Fruit fly (Drosophila melanogaster) whole organism: ENCODE data around the gene CG13982.

ENCODE experiments used
- CG8478 ChIP-seq: fragments of >200 bp; optimal IDR thresholded peaks from 2 replicates; lab custom pipeline; 2018; ENCODE audit warnings: inconsistent platforms
- Dll ChIP-seq: fragments of >200 bp; optimal IDR thresholded peaks from 2 replicates; lab custom pipeline; 2017
- EcR ChIP-seq, 2 experiments: fragments of >200 bp; optimal IDR thresholded peaks; 2 replicates each; lab custom pipeline; 2017; ENCODE audit warnings: missing biosample characterization in 2 of 2, missing genetic modification characterization in 2 of 2, missing genetic modification reagents in 2 of 2
- pan ChIP-seq: fragments of >200 bp; optimal IDR thresholded peaks from 2 replicates; lab custom pipeline; 2017
- psq ChIP-seq: fragments of >200 bp; optimal IDR thresholded peaks from 2 replicates; lab custom pipeline; 2017
- usp ChIP-seq: fragments of >200 bp; optimal IDR thresholded peaks from 2 replicates; lab custom pipeline; 2017; ENCODE audit warnings: missing biosample characterization, missing genetic modification characterization, mixed read lengths

CG13982 gene

DNA sequence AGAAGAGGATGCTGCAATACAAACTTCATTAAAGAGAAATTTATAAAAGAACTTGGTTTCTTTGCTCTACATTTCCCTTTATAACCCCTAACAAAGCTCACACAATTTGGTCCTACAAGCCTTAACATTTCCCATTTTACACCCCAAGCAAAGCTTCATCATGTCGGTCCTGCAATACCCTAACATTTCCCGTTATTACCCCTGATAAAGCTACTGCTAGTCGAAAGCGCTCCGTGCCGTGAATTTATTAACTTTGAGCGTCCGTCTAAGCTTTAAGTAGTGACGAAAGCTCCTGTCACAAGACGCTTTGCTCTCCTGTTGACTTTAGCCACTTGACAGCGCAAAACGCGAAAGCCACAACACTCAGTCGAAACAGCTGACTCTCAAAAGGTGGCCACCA lies at the start of gene CG13982:
Gene CG13982 (plus strand): TSS at position 363 of the 400 bp plus-strand sequence.
- TF ChIP-seq Dll (lab: Kevin White, UChicago) (no peak), psq (no peak), CG8478 (lab: Kevin White, UChicago) (no peak), usp (GFP tag; lab: Kevin White, UChicago) (no peak), EcR (GFP tag; optimal IDR thresholded peaks at IDR 0.05; lab: Kevin White, UChicago) (no peak), pan (lab: Kevin White, UChicago) (no peak)

DNA sequence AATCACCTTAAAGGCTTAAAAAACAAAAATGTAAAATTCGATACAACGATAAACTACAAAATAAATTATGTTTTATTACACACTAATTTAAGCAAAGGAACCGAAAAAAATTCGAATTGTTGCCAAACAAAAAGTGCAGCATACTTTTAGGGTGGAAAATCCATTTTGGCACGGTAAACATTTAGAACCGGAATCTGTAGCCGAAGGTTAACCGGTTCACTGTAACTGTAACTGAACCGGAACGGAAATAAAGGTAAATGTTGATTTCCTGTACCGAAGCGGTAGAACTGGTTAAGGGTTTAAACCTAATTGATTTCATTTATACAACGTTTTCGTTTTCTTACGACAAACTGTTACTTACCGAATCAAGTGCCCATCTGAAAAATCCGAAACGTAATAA lies 45.2 kb upstream of the CG13982 start:
- TF ChIP-seq EcR (GFP tag; optimal IDR thresholded peaks at IDR 0.05; lab: Kevin White, UChicago), result no peak
- no peak for TF ChIP-seq Dll (lab: Kevin White, UChicago)
- TF ChIP-seq psq, result no peak
- no peak for TF ChIP-seq usp (GFP tag; lab: Kevin White, UChicago)
- TF ChIP-seq CG8478 (lab: Kevin White, UChicago), result no peak
- no peak for TF ChIP-seq pan (lab: Kevin White, UChicago)

dm6 chr2L:6367478-6367932 lies 44.6 kb upstream of the CG13982 start, which contains the start of gene Nepl4:
Gene Nepl4 (plus strand): TSS chr2L:6367882.
- TF ChIP-seq psq (no peak), usp (GFP tag; lab: Kevin White, UChicago) (no peak), CG8478 (lab: Kevin White, UChicago) (no peak), pan (lab: Kevin White, UChicago) (no peak)

DNA sequence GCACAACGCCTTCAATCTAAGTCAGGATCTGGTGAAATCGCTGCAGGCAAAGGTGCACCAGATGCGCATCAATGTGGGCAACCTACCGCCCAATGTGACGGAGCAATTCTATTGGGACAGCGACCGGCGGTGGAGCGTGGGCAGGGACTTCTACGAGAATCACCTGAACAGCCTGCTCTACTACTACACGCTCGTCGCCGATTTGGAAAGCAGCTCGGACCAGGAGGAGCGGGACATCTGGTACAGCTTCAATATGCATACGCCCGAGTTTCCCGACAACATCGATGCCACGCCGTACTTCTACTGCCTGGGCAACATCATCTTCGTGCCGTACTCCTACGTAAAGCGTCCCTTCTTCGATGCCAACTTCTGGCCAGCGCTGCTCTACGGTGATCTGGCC lies 42.8 kb upstream of the CG13982 start:
- TF ChIP-seq Dll (lab: Kevin White, UChicago), result no peak
- TF ChIP-seq psq, result no peak
- TF ChIP-seq EcR (GFP tag; optimal IDR thresholded peaks at IDR 0.05; lab: Kevin White, UChicago), result no peak
- TF ChIP-seq CG8478 (lab: Kevin White, UChicago), result no peak
- no peak for TF ChIP-seq pan (lab: Kevin White, UChicago)
- no peak for TF ChIP-seq usp (GFP tag; lab: Kevin White, UChicago)

- TF ChIP-seq psq, result no peak
- TF ChIP-seq pan (lab: Kevin White, UChicago), result no peak
- no peak for TF ChIP-seq CG8478 (lab: Kevin White, UChicago)
These were observed 41.0 kb upstream of the CG13982 start for dm6 chr2L:6371025-6371641.

dm6 chr2L:6372088-6372487 lies 40.0 kb upstream of the CG13982 start, which contains the start of gene slam:
Gene slam (plus strand): TSS chr2L:6372388.
- no peak for TF ChIP-seq pan (lab: Kevin White, UChicago)

- TF ChIP-seq EcR (GFP tag; optimal IDR thresholded peaks at IDR 0.05; lab: Kevin White, UChicago) (no peak), pan (lab: Kevin White, UChicago) (no peak), usp (GFP tag; lab: Kevin White, UChicago) (no peak), psq (no peak), CG8478 (lab: Kevin White, UChicago) (no peak), Dll (lab: Kevin White, UChicago) (no peak)
These were observed 39.0 kb upstream of the CG13982 start for dm6 chr2L:6373141-6373540.

dm6 chr2L:6379197-6379596 lies 32.9 kb upstream of the CG13982 start:
- TF ChIP-seq psq (no peak), pan (lab: Kevin White, UChicago) (no peak)

DNA sequence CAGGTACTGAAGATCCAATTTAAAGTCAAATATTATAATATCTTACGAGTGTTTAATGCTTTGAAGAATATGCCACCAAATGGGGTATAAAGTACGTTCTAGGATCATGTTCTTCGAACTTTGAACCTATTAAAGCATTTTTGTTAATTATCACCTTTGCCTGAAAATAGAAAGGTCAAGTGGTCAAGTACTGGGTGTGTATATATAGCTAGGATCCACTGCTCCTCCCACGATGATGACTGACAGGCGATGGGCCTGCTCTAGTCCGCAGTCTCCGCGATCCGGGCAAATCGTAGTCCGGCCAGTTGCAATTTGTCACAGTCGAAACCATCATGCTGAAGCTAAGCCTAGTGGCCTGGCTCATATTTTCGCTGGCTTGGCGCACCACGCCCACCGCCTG lies 31.1 kb upstream of the CG13982 start, which contains the start of gene Nepl5:
Gene Nepl5 (plus strand): TSS at position 301 of the 400 bp plus-strand sequence.
- no peak for TF ChIP-seq pan (lab: Kevin White, UChicago)
- no peak for TF ChIP-seq Dll (lab: Kevin White, UChicago)
- no peak for TF ChIP-seq EcR (GFP tag; optimal IDR thresholded peaks at IDR 0.05; lab: Kevin White, UChicago)
- TF ChIP-seq CG8478 (lab: Kevin White, UChicago), result no peak
- TF ChIP-seq usp (GFP tag; lab: Kevin White, UChicago), result no peak
- TF ChIP-seq psq, result no peak

dm6 chr2L:6385409-6385808 lies 26.7 kb upstream of the CG13982 start, which contains the start of gene Nepl6:
Gene Nepl6 (minus strand): TSS chr2L:6385512.
- TF ChIP-seq EcR (GFP tag; optimal IDR thresholded peaks at IDR 0.05; lab: Kevin White, UChicago) (no peak), psq (no peak), CG8478 (lab: Kevin White, UChicago) (no peak), pan (lab: Kevin White, UChicago) (no peak), Dll (lab: Kevin White, UChicago) (no peak), usp (GFP tag; lab: Kevin White, UChicago) (no peak)

dm6 chr2L:6387068-6387467 lies 25.0 kb upstream of the CG13982 start:
- TF ChIP-seq usp (GFP tag; lab: Kevin White, UChicago) (no peak), psq (no peak), EcR (GFP tag; optimal IDR thresholded peaks at IDR 0.05; lab: Kevin White, UChicago) (no peak), Dll (lab: Kevin White, UChicago) (no peak), CG8478 (lab: Kevin White, UChicago) (no peak), pan (lab: Kevin White, UChicago) (no peak)

DNA sequence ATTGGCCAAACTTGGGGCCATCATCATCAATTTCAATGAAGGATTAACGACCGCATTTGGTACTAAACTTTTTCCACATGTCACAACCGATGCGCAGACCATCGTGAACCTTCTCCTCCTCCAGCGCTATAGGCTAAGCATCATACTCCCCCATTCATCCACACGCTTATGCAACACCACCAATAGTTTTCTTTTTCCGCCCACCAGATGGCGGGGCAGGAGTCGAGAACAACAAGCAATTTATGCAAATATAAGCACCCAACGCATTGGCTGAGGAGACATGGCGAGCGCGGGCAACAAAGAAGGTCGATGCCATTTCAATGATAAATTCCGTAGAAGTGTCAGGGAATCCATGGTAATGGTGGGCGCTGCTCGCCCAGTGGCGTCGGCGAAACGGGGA lies 20.6 kb upstream of the CG13982 start:
- TF ChIP-seq Dll (lab: Kevin White, UChicago), result no peak
- no peak for TF ChIP-seq CG8478 (lab: Kevin White, UChicago)
- TF ChIP-seq usp (GFP tag; lab: Kevin White, UChicago), result no peak
- no peak for TF ChIP-seq psq
- no peak for TF ChIP-seq EcR (GFP tag; optimal IDR thresholded peaks at IDR 0.05; lab: Kevin White, UChicago)
- no peak for TF ChIP-seq pan (lab: Kevin White, UChicago)
